Fruit fly (Drosophila melanogaster) whole organism, embryonic: ENCODE data around the gene RpS17.

Source experiments
- Ada2b ChIP-seq: fragments of 200-800 bp; sonication (Bioruptor generic); IDR thresholded peaks from 2 replicates; pipeline ENCODE4 v1.3.6; 2022; ENCODE audit warnings: missing biosample characterization, missing genetic modification characterization
- Atf6 ChIP-seq: fragments of 200-800 bp; sonication (Bioruptor generic); IDR thresholded peaks from 2 replicates; pipeline ENCODE4 v1.3.6; 2022; ENCODE audit warnings: missing biosample characterization, missing genetic modification characterization
- CG10366 ChIP-seq: fragments of 200-800 bp; sonication (Bioruptor generic); IDR thresholded peaks from 2 replicates; pipeline ENCODE4 v1.3.6; 2022; ENCODE audit warnings: missing biosample characterization, missing genetic modification characterization
- CG11247 ChIP-seq: fragments of 200-800 bp; sonication (Bioruptor generic); IDR thresholded peaks from 2 replicates; pipeline ENCODE4 v1.3.6; 2022; ENCODE audit warnings: missing biosample characterization, missing genetic modification characterization
- CG11398 ChIP-seq: fragments of 200-800 bp; sonication (Bioruptor generic); optimal IDR thresholded peaks from 2 replicates; lab custom pipeline; 2016; ENCODE audit warnings: missing biosample characterization, missing genetic modification characterization
- CG12155 ChIP-seq: fragments of 200-800 bp; sonication (Bioruptor generic); optimal IDR thresholded peaks from 3 replicates; lab custom pipeline; 2016; ENCODE audit warnings: missing biosample characterization, missing genetic modification characterization
- CG13123 ChIP-seq: fragments of 200-800 bp; sonication (Bioruptor generic); optimal IDR thresholded peaks from 2 replicates; lab custom pipeline; 2016; ENCODE audit warnings: missing biosample characterization, missing genetic modification characterization
- CG13287 ChIP-seq: fragments of 200-800 bp; sonication (Bioruptor generic); IDR thresholded peaks from 2 replicates; pipeline ENCODE4 v1.3.6; 2022; ENCODE audit warnings: missing biosample characterization, missing genetic modification characterization; ENCODE audit not compliant: partially characterized antibody
- CG17328 ChIP-seq: fragments of 200-800 bp; sonication (Bioruptor generic); IDR thresholded peaks from 2 replicates; pipeline ENCODE4 v1.3.6; 2022; ENCODE audit warnings: missing biosample characterization, missing genetic modification characterization
- CG17912 ChIP-seq: fragments of 200-800 bp; sonication (Bioruptor generic); optimal IDR thresholded peaks from 2 replicates; lab custom pipeline; 2018; ENCODE audit warnings: missing biosample characterization, mild to moderate bottlenecking, missing genetic modification characterization
- CG30403 ChIP-seq: fragments of 200-800 bp; sonication (Bioruptor generic); optimal IDR thresholded peaks from 3 replicates; lab custom pipeline; 2016; ENCODE audit warnings: missing biosample characterization, missing genetic modification characterization
- CG34376 ChIP-seq: fragments of 200-800 bp; sonication (Bioruptor generic); optimal IDR thresholded peaks from 2 replicates; lab custom pipeline; 2018; ENCODE audit warnings: missing biosample characterization, mild to moderate bottlenecking, missing genetic modification characterization
- CG43689 ChIP-seq: fragments of 200-800 bp; sonication (Bioruptor generic); IDR thresholded peaks from 2 replicates; pipeline ENCODE4 v1.3.6; 2022; ENCODE audit warnings: missing biosample characterization, missing genetic modification characterization
- CG4820 ChIP-seq: fragments of 200-800 bp; sonication (Bioruptor generic); optimal IDR thresholded peaks from 3 replicates; lab custom pipeline; 2016; ENCODE audit warnings: missing biosample characterization, missing genetic modification characterization
- CG5953 ChIP-seq: fragments of 200-800 bp; sonication (Bioruptor generic); IDR thresholded peaks from 2 replicates; pipeline ENCODE4 v1.3.6; 2022; ENCODE audit warnings: missing biosample characterization, missing genetic modification characterization
- CG7556 ChIP-seq: fragments of 200-800 bp; sonication (Bioruptor generic); optimal IDR thresholded peaks from 2 replicates; lab custom pipeline; 2017; ENCODE audit warnings: missing biosample characterization, mild to moderate bottlenecking, missing genetic modification characterization
- Camta ChIP-seq: fragments of 200-800 bp; sonication (Bioruptor generic); optimal IDR thresholded peaks from 2 replicates; lab custom pipeline; 2016; ENCODE audit warnings: missing biosample characterization, missing genetic modification characterization
- Dfd ChIP-seq, 2 experiments: fragments of >200 bp; optimal IDR thresholded peaks; 2 replicates each; lab custom pipeline; 2017; ENCODE audit warnings: missing biosample characterization in 2 of 2, missing genetic modification characterization in 2 of 2
- ERR ChIP-seq: fragments of 200-800 bp; sonication (Bioruptor generic); optimal IDR thresholded peaks from 2 replicates; lab custom pipeline; 2016; ENCODE audit warnings: missing biosample characterization, missing genetic modification characterization
- HHEX ChIP-seq: fragments of 200-800 bp; sonication (Bioruptor generic); optimal IDR thresholded peaks from 3 replicates; lab custom pipeline; 2017; ENCODE audit warnings: missing biosample characterization, mild to moderate bottlenecking, missing genetic modification characterization, missing genetic modification reagents
- Lhr ChIP-seq: fragments of 200-800 bp; sonication (Bioruptor generic); optimal IDR thresholded peaks from 3 replicates; lab custom pipeline; 2017; ENCODE audit warnings: mild to moderate bottlenecking, missing biosample characterization, missing genetic modification reagents, missing genetic modification characterization
- MTF-1 ChIP-seq: fragments of 200-800 bp; sonication (Bioruptor generic); optimal IDR thresholded peaks from 2 replicates; lab custom pipeline; 2018; ENCODE audit warnings: missing biosample characterization, mild to moderate bottlenecking, missing genetic modification characterization, borderline replicate concordance
- Myb ChIP-seq: fragments of 200-800 bp; sonication (Bioruptor generic); optimal IDR thresholded peaks from 2 replicates; lab custom pipeline; 2016; ENCODE audit warnings: missing biosample characterization, missing genetic modification characterization
- Oli ChIP-seq: fragments of 200-800 bp; sonication (Bioruptor generic); optimal IDR thresholded peaks from 2 replicates; lab custom pipeline; 2018; ENCODE audit warnings: missing biosample characterization, mild to moderate bottlenecking, missing genetic modification characterization, moderate library complexity
- Rfx ChIP-seq: fragments of 200-800 bp; sonication (Bioruptor generic); IDR thresholded peaks from 2 replicates; pipeline ENCODE4 v1.3.6; 2022; ENCODE audit warnings: missing biosample characterization, missing genetic modification characterization
- Six4 ChIP-seq: fragments of 200-800 bp; sonication (Bioruptor generic); optimal IDR thresholded peaks from 2 replicates; lab custom pipeline; 2016; ENCODE audit warnings: missing biosample characterization, missing genetic modification characterization
- Spps ChIP-seq: fragments of 200-800 bp; sonication (Bioruptor generic); optimal IDR thresholded peaks from 2 replicates; lab custom pipeline; 2018; ENCODE audit warnings: missing biosample characterization, mild to moderate bottlenecking, missing genetic modification characterization
- Sry-β ChIP-seq: fragments of 200-800 bp; sonication (Bioruptor generic); optimal IDR thresholded peaks from 2 replicates; lab custom pipeline; 2018; ENCODE audit warnings: missing biosample characterization, mild to moderate bottlenecking, missing genetic modification characterization, moderate library complexity
- TFAM ChIP-seq: fragments of 200-800 bp; sonication (Bioruptor generic); optimal IDR thresholded peaks from 2 replicates; lab custom pipeline; 2017; ENCODE audit warnings: missing biosample characterization, missing genetic modification characterization, inconsistent platforms
- YL-1 ChIP-seq: fragments of 200-800 bp; sonication (Bioruptor generic); optimal IDR thresholded peaks from 3 replicates; lab custom pipeline; 2017; ENCODE audit warnings: missing biosample characterization, mild to moderate bottlenecking, missing genetic modification characterization
- bab2 ChIP-seq: fragments of 200-800 bp; sonication (Bioruptor generic); optimal IDR thresholded peaks from 2 replicates; lab custom pipeline; 2016; ENCODE audit warnings: missing biosample characterization, missing genetic modification characterization
- ci ChIP-seq: fragments of 200-800 bp; sonication (Bioruptor generic); IDR thresholded peaks from 3 replicates; pipeline ENCODE4 v1.3.6; 2022; ENCODE audit warnings: missing biosample characterization, missing genetic modification characterization
- crc ChIP-seq: fragments of 200-800 bp; sonication (Bioruptor generic); optimal IDR thresholded peaks from 2 replicates; lab custom pipeline; 2016; ENCODE audit warnings: missing biosample characterization, missing genetic modification characterization
- dmrt11E ChIP-seq: fragments of 200-800 bp; sonication (Bioruptor generic); optimal IDR thresholded peaks from 3 replicates; lab custom pipeline; 2018; ENCODE audit warnings: missing biosample characterization, mild to moderate bottlenecking, missing genetic modification characterization, moderate library complexity
- ewg ChIP-seq: fragments of 200-800 bp; sonication (Bioruptor generic); optimal IDR thresholded peaks from 3 replicates; lab custom pipeline; 2017; ENCODE audit warnings: mild to moderate bottlenecking, missing biosample characterization, missing genetic modification reagents, missing genetic modification characterization
- eyg ChIP-seq: fragments of 200-800 bp; sonication (Bioruptor generic); optimal IDR thresholded peaks from 3 replicates; lab custom pipeline; 2016; ENCODE audit warnings: missing biosample characterization, missing genetic modification characterization
- hkb ChIP-seq, 2 experiments: fragments of 200-800 bp in 1 of 2; fragments of >200 bp in 1 of 2; sonication (Bioruptor generic) in 1 of 2; IDR thresholded peaks in 1 of 2; optimal IDR thresholded peaks in 1 of 2; 2 replicates each; pipeline versions ENCODE4 v1.3.6 to Lab custom; 2017 to 2022; ENCODE audit warnings: missing biosample characterization in 1 of 2, missing genetic modification characterization in 1 of 2
- maf-S ChIP-seq: fragments of 200-800 bp; sonication (Bioruptor generic); optimal IDR thresholded peaks from 2 replicates; lab custom pipeline; 2016; ENCODE audit warnings: missing biosample characterization, missing genetic modification characterization
- odd ChIP-seq: fragments of 200-800 bp; sonication (Bioruptor generic); optimal IDR thresholded peaks from 2 replicates; lab custom pipeline; 2017; ENCODE audit warnings: missing biosample characterization, mild to moderate bottlenecking, missing genetic modification characterization
- pum ChIP-seq: fragments of 200-800 bp; sonication (Bioruptor generic); optimal IDR thresholded peaks from 2 replicates; lab custom pipeline; 2016; ENCODE audit warnings: missing biosample characterization, missing genetic modification characterization
- pzg ChIP-seq: fragments of 200-800 bp; sonication (Bioruptor generic); optimal IDR thresholded peaks from 3 replicates; lab custom pipeline; 2018; ENCODE audit warnings: missing biosample characterization, mild to moderate bottlenecking, missing genetic modification characterization, moderate library complexity
- sd ChIP-seq: fragments of 200-800 bp; sonication (Bioruptor generic); optimal IDR thresholded peaks from 3 replicates; lab custom pipeline; 2018; ENCODE audit warnings: missing biosample characterization, mild to moderate bottlenecking, missing genetic modification characterization, moderate library complexity
- sim ChIP-seq: fragments of 200-800 bp; sonication (Bioruptor generic); IDR thresholded peaks from 2 replicates; pipeline ENCODE4 v1.3.6; 2022; ENCODE audit warnings: missing biosample characterization, missing genetic modification characterization
- so ChIP-seq: fragments of 200-800 bp; sonication (Bioruptor generic); IDR thresholded peaks from 3 replicates; pipeline ENCODE4 v1.3.6; 2022; ENCODE audit warnings: missing biosample characterization, missing genetic modification characterization
- sr ChIP-seq: fragments of 200-800 bp; sonication (Bioruptor generic); IDR thresholded peaks from 3 replicates; pipeline ENCODE4 v1.3.6; 2022; ENCODE audit warnings: missing biosample characterization, missing genetic modification characterization
- tx ChIP-seq: fragments of 200-800 bp; sonication (Bioruptor generic); optimal IDR thresholded peaks from 2 replicates; lab custom pipeline; 2016; ENCODE audit warnings: missing biosample characterization, missing genetic modification characterization
- vfl ChIP-seq: fragments of 200-800 bp; sonication (Bioruptor generic); optimal IDR thresholded peaks from 2 replicates; lab custom pipeline; 2016; ENCODE audit warnings: missing biosample characterization, missing genetic modification characterization
- wek ChIP-seq: fragments of 200-800 bp; sonication (Bioruptor generic); optimal IDR thresholded peaks from 3 replicates; lab custom pipeline; 2018; ENCODE audit warnings: missing biosample characterization, mild to moderate bottlenecking, missing genetic modification characterization, moderate library complexity
- zfh2 ChIP-seq: fragments of 200-800 bp; sonication (Bioruptor generic); optimal IDR thresholded peaks from 2 replicates; lab custom pipeline; 2016; ENCODE audit warnings: missing biosample characterization, missing genetic modification characterization

Gene RpS17

DNA sequence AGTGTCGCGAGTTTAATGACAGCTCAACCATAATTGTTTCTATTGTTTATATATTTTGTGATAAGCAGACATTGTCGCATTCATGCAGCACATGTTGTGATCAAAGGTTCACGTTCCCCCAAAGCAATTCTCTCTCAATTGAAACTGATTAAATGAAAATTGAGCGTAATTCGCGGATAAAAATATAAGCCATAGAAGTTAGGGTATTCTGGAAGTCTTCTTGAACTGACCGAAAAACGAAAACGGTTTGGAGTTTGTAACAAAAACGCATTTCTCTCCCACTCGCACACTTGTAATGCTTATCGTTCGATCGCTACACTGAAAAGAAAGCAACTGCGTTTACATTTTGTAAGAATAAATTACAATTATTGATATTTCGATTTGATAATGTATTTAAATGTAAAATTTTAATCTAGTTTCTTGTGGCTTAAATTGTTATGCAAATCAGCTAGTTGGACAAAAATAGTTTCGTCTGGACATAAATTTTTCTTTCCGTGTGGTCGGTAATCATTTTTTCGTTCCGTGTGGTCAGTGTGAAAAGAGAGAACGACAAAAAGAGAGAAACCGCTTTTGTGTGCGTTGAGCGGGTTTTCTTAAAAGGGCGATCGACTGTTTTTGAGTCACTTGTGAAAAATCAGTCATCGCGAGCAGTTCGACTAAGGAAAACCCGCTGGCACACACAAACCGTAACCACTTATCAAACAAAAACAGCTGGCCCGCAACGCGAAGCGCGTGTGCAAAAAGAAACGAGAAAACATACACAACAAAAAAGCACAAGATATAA is 6.8 kb downstream of the RpS17 start, which contains the start of gene aay (continued):
- TF ChIP-seq hkb (optimal IDR thresholded peaks at IDR 0.05; lab: Kevin White, UChicago) (no peak), hkb (GFP tag; IDR thresholded peaks at IDR 0.05; lab: Robert Waterston, UW) (peak; percentile 99), CG12155 (peak; percentile 97), CG17328 (GFP tag; lab: Robert Waterston, UW) (peak; percentile 99), sim (GFP tag; lab: Robert Waterston, UW) (peak; percentile 96), ci (GFP tag; lab: Robert Waterston, UW) (peak; percentile 99), CG7556 (GFP tag; lab: Kevin White, UChicago) (peak; percentile 99), Atf6 (GFP tag; lab: Robert Waterston, UW) (peak; percentile 99), odd (GFP tag; lab: Kevin White, UChicago) (peak; percentile 98), maf-S (GFP tag; lab: Kevin White, UChicago) (peak; percentile 95), Spps (tag; lab: Kevin White, UChicago) (peak; percentile 98), Ada2b (GFP tag; lab: Robert Waterston, UW) (peak; percentile 98), eyg (GFP tag; lab: Kevin White, UChicago) (peak; percentile 98), CG34376 (peak; percentile 97), sd (tag; lab: Kevin White, UChicago) (peak; percentile 96), pum (GFP tag; lab: Kevin White, UChicago) (peak; percentile 96), CG11247 (peak; percentile 97), CG30403 (GFP tag; lab: Kevin White, UChicago) (peak; percentile 99), CG13287 (GFP tag; lab: Robert Waterston, UW) (peak; percentile 63), CG13123 (peak; percentile 98), Myb (GFP tag; lab: Kevin White, UChicago) (peak; percentile 86), HHEX (GFP tag; lab: Kevin White, UChicago) (peak; percentile 98), so (GFP tag; lab: Robert Waterston, UW) (peak; percentile 98), CG4820 (peak; percentile 98), CG43689 (peak; percentile 90), MTF-1 (GFP tag; lab: Kevin White, UChicago) (peak; percentile 95), Oli (peak; percentile 99), tx (GFP tag; lab: Kevin White, UChicago) (peak; percentile 97), pzg (peak; percentile 17), ERR (GFP tag; lab: Kevin White, UChicago) (peak; percentile 96), Camta (GFP tag; lab: Kevin White, UChicago) (peak; percentile 98), Six4 (GFP tag; lab: Kevin White, UChicago) (peak; percentile 99), vfl (GFP tag; lab: Kevin White, UChicago) (peak; percentile 97), CG11398 (peak; percentile 95), Rfx (GFP tag; lab: Robert Waterston, UW) (peak; percentile 99), zfh2 (peak; percentile 96), wek (peak; percentile 92), CG5953 (peak; percentile 97), bab2 (GFP tag; lab: Kevin White, UChicago) (peak; percentile 99), YL-1 (GFP tag; lab: Kevin White, UChicago) (peak; percentile 97), ewg (GFP tag; lab: Kevin White, UChicago) (peak; percentile 97), Sry-β (peak; percentile 76), CG17912 (peak; percentile 79), Lhr (peak; percentile 96), CG10366 (GFP tag; lab: Robert Waterston, UW) (peak; percentile 98), Dfd (GFP tag; optimal IDR thresholded peaks at IDR 0.05; lab: Kevin White, UChicago) (peak in 1 of 2 experiments; percentile 86), TFAM (GFP tag; lab: Kevin White, UChicago) (peak; percentile 92), sr (GFP tag; lab: Robert Waterston, UW) (peak; percentile 94), crc (GFP tag; lab: Kevin White, UChicago) (peak; percentile 94), dmrt11E (tag; lab: Kevin White, UChicago) (peak; percentile 99)
